Worm (Caenorhabditis elegans) whole organism, L3 larva: ENCODE measurements around the gene R186.3.

Experiments used
- R02D3.7 ChIP-seq: fragments of 150-350 bp; optimal IDR thresholded peaks from 2 replicates; lab custom pipeline; 2014; ENCODE audit warnings: missing biosample characterization, missing genetic modification characterization
- aly-2 ChIP-seq: fragments of 150-350 bp; optimal IDR thresholded peaks from 2 replicates; lab custom pipeline; 2014; ENCODE audit warnings: missing biosample characterization, missing genetic modification characterization
- ama-1 ChIP-seq: fragments of 150-350 bp; optimal IDR thresholded peaks from 2 replicates; lab custom pipeline; 2018
- ceh-16 ChIP-seq: sonication (generic microtip); optimal IDR thresholded peaks from 2 replicates; lab custom pipeline; 2017; ENCODE audit warnings: missing biosample characterization, missing genetic modification characterization
- ceh-28 ChIP-seq: fragments of 150-350 bp; optimal IDR thresholded peaks from 2 replicates; lab custom pipeline; 2014; ENCODE audit warnings: missing biosample characterization, missing genetic modification reagents, missing genetic modification characterization
- daf-12 ChIP-seq: fragments of 150-350 bp; optimal IDR thresholded peaks from 2 replicates; lab custom pipeline; 2014; ENCODE audit warnings: missing biosample characterization, missing genetic modification reagents, missing genetic modification characterization
- egl-27 ChIP-seq: sonication (generic microtip); optimal IDR thresholded peaks from 4 replicates; lab custom pipeline; 2017; ENCODE audit warnings: missing biosample characterization, missing genetic modification reagents, missing genetic modification characterization
- egl-5 ChIP-seq: fragments of 150-350 bp; optimal IDR thresholded peaks from 2 replicates; lab custom pipeline; 2017; ENCODE audit warnings: missing biosample characterization, missing genetic modification reagents, missing genetic modification characterization, inconsistent platforms
- elt-1 ChIP-seq: fragments of 150-350 bp; optimal IDR thresholded peaks from 2 replicates; lab custom pipeline; 2014; ENCODE audit warnings: missing biosample characterization, missing genetic modification characterization
- elt-2 ChIP-seq: sonication (generic microtip); optimal IDR thresholded peaks from 2 replicates; lab custom pipeline; 2016; ENCODE audit warnings: missing genetic modification reagents, mild to moderate bottlenecking, missing genetic modification characterization, missing compliant biosample characterization
- fkh-10 ChIP-seq: sonication (generic microtip); optimal IDR thresholded peaks from 2 replicates; lab custom pipeline; 2017; ENCODE audit warnings: missing biosample characterization, missing genetic modification reagents, missing genetic modification characterization
- fkh-2 ChIP-seq: fragments of 150-350 bp; optimal IDR thresholded peaks from 2 replicates; lab custom pipeline; 2014; ENCODE audit warnings: missing biosample characterization, missing genetic modification reagents, missing genetic modification characterization
- hmg-11 ChIP-seq: sonication (generic microtip); optimal IDR thresholded peaks from 2 replicates; lab custom pipeline; 2016; ENCODE audit warnings: missing genetic modification characterization, missing compliant biosample characterization
- jun-1 ChIP-seq: fragments of 150-350 bp; optimal IDR thresholded peaks from 2 replicates; lab custom pipeline; 2014; ENCODE audit warnings: missing biosample characterization, missing genetic modification reagents, missing genetic modification characterization
- lsy-12 ChIP-seq: sonication (generic microtip); optimal IDR thresholded peaks from 2 replicates; lab custom pipeline; 2016; ENCODE audit warnings: mild to moderate bottlenecking, missing genetic modification characterization, missing compliant biosample characterization
- mml-1 ChIP-seq: fragments of 150-350 bp; sonication (generic microtip); optimal IDR thresholded peaks from 3 replicates; lab custom pipeline; 2014; ENCODE audit warnings: missing biosample characterization, missing genetic modification characterization
- nfya-1 ChIP-seq: sonication (generic microtip); optimal IDR thresholded peaks from 2 replicates; lab custom pipeline; 2017; ENCODE audit warnings: missing genetic modification characterization, mild to moderate bottlenecking, missing compliant biosample characterization, antibody characterized with exemption, moderate library complexity; ENCODE audit not compliant: insufficient read depth
- nhr-11 ChIP-seq: fragments of 150-350 bp; optimal IDR thresholded peaks from 2 replicates; lab custom pipeline; 2014; ENCODE audit warnings: missing biosample characterization, missing genetic modification characterization
- nhr-12 ChIP-seq: fragments of 150-350 bp; optimal IDR thresholded peaks from 2 replicates; lab custom pipeline; 2014; ENCODE audit warnings: missing biosample characterization, missing genetic modification characterization
- nhr-23 ChIP-seq: fragments of 150-350 bp; optimal IDR thresholded peaks from 2 replicates; lab custom pipeline; 2014; ENCODE audit warnings: missing biosample characterization, missing genetic modification reagents, missing genetic modification characterization
- nhr-237 ChIP-seq: fragments of 150-350 bp; optimal IDR thresholded peaks from 2 replicates; lab custom pipeline; 2014; ENCODE audit warnings: missing biosample characterization, missing genetic modification characterization
- nhr-25 ChIP-seq: sonication (generic microtip); optimal IDR thresholded peaks from 2 replicates; lab custom pipeline; 2017; ENCODE audit warnings: missing biosample characterization, missing genetic modification characterization
- nhr-28 ChIP-seq: fragments of 150-350 bp; optimal IDR thresholded peaks from 2 replicates; lab custom pipeline; 2014; ENCODE audit warnings: missing biosample characterization, missing genetic modification characterization
- nhr-67 ChIP-seq: fragments of 150-350 bp; optimal IDR thresholded peaks from 2 replicates; lab custom pipeline; 2014; ENCODE audit warnings: missing biosample characterization, missing genetic modification characterization
- nhr-76 ChIP-seq: fragments of 150-350 bp; sonication (generic microtip); optimal IDR thresholded peaks from 5 replicates; lab custom pipeline; 2014; ENCODE audit warnings: missing biosample characterization, missing genetic modification characterization
- nhr-77 ChIP-seq: fragments of 150-350 bp; optimal IDR thresholded peaks from 2 replicates; lab custom pipeline; 2014; ENCODE audit warnings: missing biosample characterization, missing genetic modification characterization
- pha-4 ChIP-seq: fragments of 150-350 bp; optimal IDR thresholded peaks from 2 replicates; lab custom pipeline; 2014; ENCODE audit warnings: missing biosample characterization, missing genetic modification reagents, missing genetic modification characterization
- pqm-1 ChIP-seq: fragments of 150-350 bp; optimal IDR thresholded peaks from 2 replicates; lab custom pipeline; 2017; ENCODE audit warnings: missing biosample characterization, missing genetic modification characterization, inconsistent platforms
- skn-1 ChIP-seq: fragments of 150-350 bp; optimal IDR thresholded peaks from 2 replicates; lab custom pipeline; 2014; ENCODE audit warnings: missing biosample characterization, missing genetic modification characterization
- snpc-4 ChIP-seq: fragments of 150-350 bp; optimal IDR thresholded peaks from 2 replicates; lab custom pipeline; 2014; ENCODE audit warnings: missing biosample characterization, missing genetic modification characterization
- tbx-2 ChIP-seq: sonication (generic microtip); optimal IDR thresholded peaks from 2 replicates; lab custom pipeline; 2016; ENCODE audit warnings: mild to moderate bottlenecking, missing genetic modification characterization, missing compliant biosample characterization
- unc-62 ChIP-seq: fragments of 150-350 bp; sonication (generic microtip); optimal IDR thresholded peaks from 4 replicates; lab custom pipeline; 2014; ENCODE audit warnings: missing biosample characterization, missing genetic modification reagents, missing genetic modification characterization
- zag-1 ChIP-seq: fragments of 150-350 bp; optimal IDR thresholded peaks from 2 replicates; lab custom pipeline; 2014; ENCODE audit warnings: missing biosample characterization, missing genetic modification characterization
- ztf-11 ChIP-seq: fragments of 150-350 bp; optimal IDR thresholded peaks from 2 replicates; lab custom pipeline; 2014; ENCODE audit warnings: missing biosample characterization, missing genetic modification characterization
- ztf-4 ChIP-seq: fragments of 150-350 bp; optimal IDR thresholded peaks from 2 replicates; lab custom pipeline; 2014; ENCODE audit warnings: missing biosample characterization, missing genetic modification characterization

R186.3 gene

ce11 chrV:12999559-12999958, 32.5 kb upstream of the R186.3 start, which contains the start of gene far-4:
Gene far-4 (minus strand): TSS chrV:12999659.
- TF ChIP-seq unc-62 (GFP tag; lab: Kevin White, UChicago), result no peak
- TF ChIP-seq ceh-28, result no peak
- TF ChIP-seq nhr-237, result no peak

- TF ChIP-seq ztf-11 (tag; lab: Kevin White, UChicago) (no peak), egl-27 (no peak)
Observed at ce11 chrV:12997422-12997821, 30.4 kb upstream of the R186.3 start, which contains the start of gene far-3. Gene far-3 (minus strand): TSS chrV:12997522.

ce11 chrV:12995269-12995668, 28.3 kb upstream of the R186.3 start, which contains the start of gene far-5:
Gene far-5 (plus strand): TSS chrV:12995569.
- TF ChIP-seq lsy-12 (no peak), nhr-23 (tag; lab: Kevin White, UChicago) (peak; percentile 2)
- TF ChIP-seq, all 47 proteins: peak for 1

ce11 chrV:12992891-12993290, 25.9 kb upstream of the R186.3 start, which contains the start of the genes F15B9.11 and dsl-7:
Gene F15B9.11 (minus strand): TSS chrV:12992895.
Gene dsl-7 (plus strand): TSS chrV:12993150.
- no peak for TF ChIP-seq ztf-4
- no peak for TF ChIP-seq snpc-4 (tag; lab: Kevin White, UChicago)
- TF ChIP-seq unc-62 (GFP tag; lab: Kevin White, UChicago), result no peak
- no peak for TF ChIP-seq nhr-67 (tag; lab: Kevin White, UChicago)
- TF ChIP-seq hmg-11 (tag; lab: Kevin White, UChicago), result no peak
- TF ChIP-seq aly-2 (tag; lab: Kevin White, UChicago), result no peak
- TF ChIP-seq nhr-25, result peak; percentile 73
- TF ChIP-seq lsy-12, result no peak
- TF ChIP-seq tbx-2 (tag; lab: Kevin White, UChicago), result no peak
- TF ChIP-seq elt-1 (tag; lab: Kevin White, UChicago), result peak; percentile 17

- no peak for TF ChIP-seq pqm-1 (tag; lab: Kevin White, UChicago)
- no peak for TF ChIP-seq daf-12 (tag; lab: Kevin White, UChicago)
- no peak for TF ChIP-seq mml-1 (tag; lab: Kevin White, UChicago)
- TF ChIP-seq nhr-12 (tag; lab: Kevin White, UChicago), result no peak
- no peak for TF ChIP-seq fkh-2 (tag; lab: Kevin White, UChicago)
- no peak for TF ChIP-seq pha-4
- TF ChIP-seq jun-1, result no peak
- TF ChIP-seq egl-5 (tag; lab: Kevin White, UChicago), result no peak
- no peak for TF ChIP-seq skn-1
- no peak for TF ChIP-seq unc-62 (GFP tag; lab: Kevin White, UChicago)
- TF ChIP-seq nhr-77 (tag; lab: Kevin White, UChicago), result no peak
- TF ChIP-seq ztf-11 (tag; lab: Kevin White, UChicago), result no peak
- TF ChIP-seq R02D3.7 (tag; lab: Kevin White, UChicago), result no peak
- TF ChIP-seq nfya-1, result no peak
- no peak for TF ChIP-seq fkh-10
- no peak for TF ChIP-seq egl-27
- no peak for TF ChIP-seq nhr-76
- no peak for TF ChIP-seq nhr-23 (tag; lab: Kevin White, UChicago)
- TF ChIP-seq ama-1 (lab: Kevin White, UChicago), result no peak
- no peak for TF ChIP-seq nhr-11 (tag; lab: Kevin White, UChicago)
- TF ChIP-seq, all 47 proteins: peak for 0
Observed at ce11 chrV:12988256-12988655, 21.2 kb upstream of the R186.3 start, which contains the start of gene F15B9.8. Gene F15B9.8 (plus strand): TSS chrV:12988556.

ce11 chrV:12987061-12987460, 20.1 kb upstream of the R186.3 start, which contains the start of gene shw-3:
Gene shw-3 (minus strand): TSS chrV:12987161.
- TF ChIP-seq nhr-28 (tag; lab: Kevin White, UChicago), result no peak

- no peak for TF ChIP-seq lsy-12
- no peak for TF ChIP-seq nhr-237
- no peak for TF ChIP-seq R02D3.7 (tag; lab: Kevin White, UChicago)
- TF ChIP-seq ceh-16 (tag; lab: Kevin White, UChicago), result no peak
- TF ChIP-seq egl-5 (tag; lab: Kevin White, UChicago), result no peak
- TF ChIP-seq nhr-12 (tag; lab: Kevin White, UChicago), result no peak
- TF ChIP-seq ztf-11 (tag; lab: Kevin White, UChicago), result no peak
- no peak for TF ChIP-seq nhr-23 (tag; lab: Kevin White, UChicago)
- TF ChIP-seq skn-1, result no peak
- TF ChIP-seq elt-2 (tag; lab: Kevin White, UChicago), result no peak
- no peak for TF ChIP-seq pha-4
- TF ChIP-seq zag-1, result no peak
- TF ChIP-seq, all 47 proteins: peak for 0
Observed at ce11 chrV:12974047-12974446, 7.0 kb upstream of the R186.3 start.
